Fruit fly (Drosophila melanogaster) whole organism: ENCODE measurements around the gene ebd1.

Experiments
- CG8478 ChIP-seq: fragments of >200 bp; optimal IDR thresholded peaks from 2 replicates; lab custom pipeline; 2018; ENCODE audit warnings: inconsistent platforms
- Dll ChIP-seq: fragments of >200 bp; optimal IDR thresholded peaks from 2 replicates; lab custom pipeline; 2017
- EcR ChIP-seq, 2 experiments: fragments of >200 bp; optimal IDR thresholded peaks; 2 replicates each; lab custom pipeline; 2017; ENCODE audit warnings: missing biosample characterization in 2 of 2, missing genetic modification characterization in 2 of 2, missing genetic modification reagents in 2 of 2
- pan ChIP-seq: fragments of >200 bp; optimal IDR thresholded peaks from 2 replicates; lab custom pipeline; 2017
- psq ChIP-seq: fragments of >200 bp; optimal IDR thresholded peaks from 2 replicates; lab custom pipeline; 2017
- usp ChIP-seq: fragments of >200 bp; optimal IDR thresholded peaks from 2 replicates; lab custom pipeline; 2017; ENCODE audit warnings: missing biosample characterization, missing genetic modification characterization, mixed read lengths

DNA sequence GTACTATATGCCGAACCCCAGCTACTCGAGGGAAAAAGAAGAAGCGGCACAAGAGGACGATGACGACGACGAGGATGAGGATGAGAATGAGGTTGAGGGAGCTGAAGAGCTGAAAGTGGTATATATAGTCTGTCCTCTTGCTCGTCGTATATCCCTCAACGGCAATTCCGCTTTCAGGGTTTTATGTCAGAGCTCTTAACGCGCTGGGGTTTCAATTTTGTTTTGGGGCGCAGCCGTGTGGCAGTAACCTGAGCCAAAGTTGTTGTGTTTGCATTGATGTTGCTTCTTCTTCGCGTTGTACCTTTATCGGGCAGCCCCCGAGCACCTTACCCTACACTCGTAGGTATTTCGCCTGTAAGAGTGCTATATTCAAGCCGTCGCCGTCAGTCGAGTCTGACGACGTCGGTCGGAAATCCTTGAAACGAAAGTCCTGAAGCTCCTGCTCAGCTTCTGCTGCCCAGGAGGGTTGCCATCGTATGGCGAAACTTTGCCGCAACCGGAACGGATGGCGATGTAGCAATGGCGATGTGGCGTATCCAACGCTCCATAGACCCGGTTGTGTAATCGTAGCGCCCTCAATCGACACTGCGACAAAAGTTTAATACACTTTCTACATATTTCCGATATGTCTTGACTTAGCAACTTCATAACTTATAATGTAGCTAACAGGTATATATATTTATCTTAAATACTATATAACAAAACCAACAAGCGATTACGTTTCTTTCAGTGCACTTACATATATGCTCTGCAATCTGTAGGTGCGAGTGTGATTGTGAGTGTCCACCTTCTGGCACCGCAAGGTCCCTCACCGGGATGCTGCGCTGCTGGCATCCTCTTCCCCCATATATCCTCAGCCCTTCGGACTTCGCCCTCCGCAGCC is 19.6 kb upstream of the ebd1 start:
- TF ChIP-seq pan (lab: Kevin White, UChicago) (no peak), psq (lab: Kevin White, UChicago) (no peak), CG8478 (lab: Kevin White, UChicago) (no peak), EcR (GFP tag; optimal IDR thresholded peaks at IDR 0.05; lab: Kevin White, UChicago) (no peak), Dll (lab: Kevin White, UChicago) (no peak), usp (GFP tag; lab: Kevin White, UChicago) (no peak)
